Worm (Caenorhabditis elegans) whole organism, young adult: ENCODE data around the gene vab-23.

Experiments used
- B0261.1 ChIP-seq: sonication (generic microtip); optimal IDR thresholded peaks from 2 replicates; lab custom pipeline; 2016; ENCODE audit warnings: mild to moderate bottlenecking, missing genetic modification characterization, moderate library complexity, missing compliant biosample characterization
- C17E4.6 ChIP-seq: fragments of 200-800 bp; sonication (Bioruptor generic); IDR thresholded peaks from 2 replicates; pipeline ENCODE4 v1.3.6; 2022; ENCODE audit warnings: missing genetic modification reagents, missing genetic modification characterization, missing compliant biosample characterization
- F37B4.10 ChIP-seq: fragments of 200-800 bp; sonication (Bioruptor generic); IDR thresholded peaks from 2 replicates; pipeline ENCODE4 v1.3.6; 2022; ENCODE audit warnings: missing genetic modification characterization, missing compliant biosample characterization
- F49E8.2 ChIP-seq: sonication (generic microtip); optimal IDR thresholded peaks from 3 replicates; lab custom pipeline; 2017; ENCODE audit warnings: missing genetic modification characterization, mild to moderate bottlenecking, missing compliant biosample characterization, antibody characterized with exemption, moderate library complexity; ENCODE audit not compliant: insufficient read depth
- F55B11.4 ChIP-seq: sonication (generic microtip); optimal IDR thresholded peaks from 2 replicates; lab custom pipeline; 2016; ENCODE audit warnings: missing compliant biosample characterization, missing genetic modification characterization, borderline replicate concordance; ENCODE audit not compliant: insufficient read depth
- Y56A3A.18 ChIP-seq: fragments of 200-800 bp; sonication (Bioruptor generic); IDR thresholded peaks from 2 replicates; pipeline ENCODE4 v1.3.6; 2022; ENCODE audit warnings: missing genetic modification reagents, missing genetic modification characterization, missing compliant biosample characterization
- Y67H2A.10 ChIP-seq: fragments of 200-800 bp; sonication (Bioruptor generic); conservative IDR thresholded peaks from 2 replicates; pipeline ENCODE4 v1.3.6; 2022; ENCODE audit warnings: missing genetic modification reagents, missing genetic modification characterization, missing compliant biosample characterization
- ZK185.1 ChIP-seq: sonication (generic microtip); optimal IDR thresholded peaks from 2 replicates; lab custom pipeline; 2016; ENCODE audit warnings: mild to moderate bottlenecking, missing genetic modification characterization, missing compliant biosample characterization; ENCODE audit not compliant: poor library complexity, severe bottlenecking
- ama-1 ChIP-seq, 3 experiments: fragments of 150-350 bp in 1 of 3; sonication (generic microtip) in 2 of 3; optimal IDR thresholded peaks; 2 replicates each; lab custom pipeline; 2014 to 2018; ENCODE audit warnings: missing biosample characterization in 2 of 3, missing genetic modification characterization in 2 of 3, missing genetic modification reagents in 2 of 3
- atf-7 ChIP-seq: sonication (generic microtip); optimal IDR thresholded peaks from 2 replicates; lab custom pipeline; 2017; ENCODE audit warnings: mild to moderate bottlenecking, missing genetic modification characterization, missing compliant biosample characterization
- attf-5 ChIP-seq: fragments of 200-800 bp; sonication (Bioruptor generic); optimal IDR thresholded peaks from 2 replicates; lab custom pipeline; 2018; ENCODE audit warnings: mild to moderate bottlenecking, missing genetic modification characterization, missing compliant biosample characterization
- attf-6 ChIP-seq: fragments of 200-800 bp; sonication (Bioruptor generic); IDR thresholded peaks from 2 replicates; pipeline ENCODE4 v1.3.6; 2022; ENCODE audit warnings: missing genetic modification reagents, missing genetic modification characterization, missing compliant biosample characterization
- bed-1 ChIP-seq: fragments of 200-800 bp; sonication (Bioruptor generic); IDR thresholded peaks from 2 replicates; pipeline ENCODE4 v1.3.6; 2022; ENCODE audit warnings: missing genetic modification reagents, missing genetic modification characterization, missing compliant biosample characterization
- cebp-1 ChIP-seq, 2 experiments: fragments of 200-800 bp in 1 of 2; sonication (Bioruptor generic) in 1 of 2; sonication (generic microtip) in 1 of 2; IDR thresholded peaks in 1 of 2; optimal IDR thresholded peaks in 1 of 2; 2 replicates each; pipeline versions ENCODE4 v1.3.6 to Lab custom; 2017 to 2022; ENCODE audit warnings: missing compliant biosample characterization in 2 of 2, missing genetic modification characterization in 2 of 2, mild to moderate bottlenecking in 1 of 2, missing genetic modification reagents in 1 of 2, moderate library complexity in 1 of 2
- ceh-40 ChIP-seq: fragments of 200-800 bp; sonication (Bioruptor generic); IDR thresholded peaks from 2 replicates; pipeline ENCODE4 v1.3.6; 2022; ENCODE audit warnings: missing genetic modification characterization, missing compliant biosample characterization
- ceh-58 ChIP-seq: fragments of 200-800 bp; sonication (Bioruptor generic); IDR thresholded peaks from 2 replicates; pipeline ENCODE4 v1.3.6; 2022; ENCODE audit warnings: missing genetic modification characterization, missing compliant biosample characterization
- dpff-1 ChIP-seq: sonication (generic microtip); optimal IDR thresholded peaks from 2 replicates; lab custom pipeline; 2017; ENCODE audit warnings: mild to moderate bottlenecking, missing genetic modification characterization, missing compliant biosample characterization
- dpl-1 ChIP-seq: fragments of 150-350 bp; optimal IDR thresholded peaks from 2 replicates; lab custom pipeline; 2014; ENCODE audit warnings: missing biosample characterization, missing genetic modification reagents, missing genetic modification characterization
- egl-18 ChIP-seq: fragments of 200-800 bp; sonication (Bioruptor generic); IDR thresholded peaks from 2 replicates; pipeline ENCODE4 v1.3.6; 2022; ENCODE audit warnings: missing genetic modification reagents, missing genetic modification characterization, missing compliant biosample characterization
- egl-44 ChIP-seq: fragments of 200-800 bp; sonication (Bioruptor generic); IDR thresholded peaks from 2 replicates; pipeline ENCODE4 v1.3.6; 2022; ENCODE audit warnings: missing genetic modification reagents, missing genetic modification characterization, missing compliant biosample characterization
- egrh-3 ChIP-seq: fragments of 200-800 bp; sonication (Bioruptor generic); IDR thresholded peaks from 2 replicates; pipeline ENCODE4 v1.3.6; 2022; ENCODE audit warnings: missing genetic modification reagents, missing genetic modification characterization, missing compliant biosample characterization
- ekl-4 ChIP-seq: fragments of 200-800 bp; sonication (Bioruptor generic); IDR thresholded peaks from 2 replicates; pipeline ENCODE4 v1.3.6; 2022; ENCODE audit warnings: missing genetic modification reagents, missing genetic modification characterization, missing compliant biosample characterization
- gei-17 ChIP-seq: fragments of 200-800 bp; sonication (Bioruptor generic); optimal IDR thresholded peaks from 2 replicates; lab custom pipeline; 2018; ENCODE audit warnings: mild to moderate bottlenecking, missing genetic modification characterization, missing compliant biosample characterization
- hmg-1.2 ChIP-seq: fragments of 200-800 bp; sonication (Bioruptor generic); IDR thresholded peaks from 2 replicates; pipeline ENCODE4 v1.3.6; 2022; ENCODE audit warnings: missing genetic modification reagents, missing genetic modification characterization, missing compliant biosample characterization
- hmg-20 ChIP-seq: fragments of 200-800 bp; sonication (Bioruptor generic); IDR thresholded peaks from 2 replicates; pipeline ENCODE4 v1.3.6; 2022; ENCODE audit warnings: missing genetic modification reagents, missing genetic modification characterization, missing compliant biosample characterization
- let-607 ChIP-seq, 2 experiments: fragments of 200-800 bp in 1 of 2; sonication (Bioruptor generic) in 1 of 2; sonication (generic microtip) in 1 of 2; optimal IDR thresholded peaks; 2 replicates each; lab custom pipeline; 2016 to 2018; ENCODE audit warnings: mild to moderate bottlenecking in 2 of 2, missing compliant biosample characterization in 2 of 2, missing genetic modification characterization in 2 of 2, moderate library complexity in 2 of 2, missing genotype in 1 of 2
- lin-26 ChIP-seq: fragments of 200-800 bp; sonication (Bioruptor generic); IDR thresholded peaks from 2 replicates; pipeline ENCODE4 v1.3.6; 2022; ENCODE audit warnings: missing genetic modification reagents, missing genetic modification characterization, missing compliant biosample characterization
- lin-35 ChIP-seq, 3 experiments: fragments of 150-350 bp in 2 of 3; sonication (generic microtip) in 1 of 3; optimal IDR thresholded peaks; 2 replicates each; lab custom pipeline; 2014 to 2018; ENCODE audit warnings: missing biosample characterization in 3 of 3, missing genetic modification characterization in 3 of 3, missing genetic modification reagents in 3 of 3
- lin-40 ChIP-seq: sonication (generic microtip); optimal IDR thresholded peaks from 2 replicates; lab custom pipeline; 2016; ENCODE audit warnings: missing genetic modification characterization, mild to moderate bottlenecking, missing compliant biosample characterization, missing genotype, missing genetic modification reagents
- madf-3 ChIP-seq: fragments of 200-800 bp; sonication (Bioruptor generic); IDR thresholded peaks from 2 replicates; pipeline ENCODE4 v1.3.6; 2022; ENCODE audit warnings: missing genetic modification reagents, missing genetic modification characterization, missing compliant biosample characterization
- mcd-1 ChIP-seq: fragments of 200-800 bp; sonication (Bioruptor generic); IDR thresholded peaks from 2 replicates; pipeline ENCODE4 v1.3.6; 2022; ENCODE audit warnings: missing genetic modification reagents, missing genetic modification characterization, missing compliant biosample characterization
- mel-28 ChIP-seq: sonication (generic microtip); optimal IDR thresholded peaks from 2 replicates; lab custom pipeline; 2016; ENCODE audit warnings: borderline replicate concordance, mild to moderate bottlenecking, missing genetic modification characterization, missing compliant biosample characterization
- mes-4 ChIP-seq: sonication (generic microtip); optimal IDR thresholded peaks from 2 replicates; lab custom pipeline; 2016; ENCODE audit warnings: missing genotype, missing genetic modification characterization, missing compliant biosample characterization
- nfyb-1 ChIP-seq: fragments of 200-800 bp; sonication (Bioruptor generic); IDR thresholded peaks from 2 replicates; pipeline ENCODE4 v1.3.6; 2022; ENCODE audit warnings: missing genetic modification reagents, missing genetic modification characterization, missing compliant biosample characterization
- rcor-1 ChIP-seq: fragments of 200-800 bp; sonication (Bioruptor generic); IDR thresholded peaks from 2 replicates; pipeline ENCODE4 v1.3.6; 2022; ENCODE audit warnings: missing genetic modification reagents, missing genetic modification characterization, missing compliant biosample characterization
- snpc-1.3 ChIP-seq: sonication (generic microtip); optimal IDR thresholded peaks from 2 replicates; lab custom pipeline; 2017; ENCODE audit warnings: missing genetic modification characterization, mild to moderate bottlenecking, missing compliant biosample characterization, antibody characterized with exemption, moderate library complexity, missing genotype, missing genetic modification reagents; ENCODE audit not compliant: insufficient read depth
- snpc-4 ChIP-seq, 5 experiments: fragments of 150-350 bp in 1 of 5; sonication (generic microtip) in 4 of 5; optimal IDR thresholded peaks; 2 replicates each; lab custom pipeline; 2014 to 2018; ENCODE audit warnings: missing genetic modification characterization in 5 of 5, missing biosample characterization in 3 of 5, antibody characterized with exemption in 2 of 5, mild to moderate bottlenecking in 2 of 5, missing compliant biosample characterization in 2 of 5, missing genotype in 2 of 5, moderate library complexity in 2 of 5, missing genetic modification reagents in 1 of 5
- unc-62 ChIP-seq: fragments of 150-350 bp; optimal IDR thresholded peaks from 2 replicates; lab custom pipeline; 2014; ENCODE audit warnings: missing biosample characterization, missing genetic modification reagents, missing genetic modification characterization
- zfh-2 ChIP-seq: fragments of 200-800 bp; sonication (Bioruptor generic); conservative IDR thresholded peaks from 2 replicates; pipeline ENCODE4 v1.3.6; 2022; ENCODE audit warnings: missing genetic modification reagents, missing genetic modification characterization, missing compliant biosample characterization
- zim-3 ChIP-seq: sonication (generic microtip); optimal IDR thresholded peaks from 2 replicates; lab custom pipeline; 2017; ENCODE audit warnings: mild to moderate bottlenecking, missing genetic modification characterization, moderate library complexity, missing compliant biosample characterization

The vab-23 gene

DNA sequence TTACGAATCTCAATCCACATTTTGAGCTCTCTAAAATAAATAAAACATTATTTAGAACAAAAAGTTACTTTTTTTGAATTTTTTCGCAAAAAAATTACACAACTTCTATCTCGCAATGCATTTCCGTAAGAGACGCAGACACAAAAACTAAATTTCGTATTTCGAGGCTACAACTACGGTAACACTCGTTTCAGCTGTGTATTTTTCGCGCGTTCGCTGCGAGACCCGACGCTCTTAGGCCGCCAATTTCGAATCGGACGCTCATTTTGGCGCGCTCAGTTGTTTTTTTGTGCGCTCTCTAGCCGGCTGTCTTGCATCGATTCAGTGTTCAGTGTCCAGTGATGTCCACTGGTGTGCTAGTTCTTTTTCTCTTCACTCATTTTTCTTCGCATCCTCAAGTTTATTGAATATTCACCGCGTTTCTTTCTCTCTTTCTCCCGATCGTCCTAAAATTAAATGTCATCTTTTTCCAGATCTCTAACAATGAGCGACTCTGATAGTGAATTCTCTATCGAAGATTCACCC lies 26.3 kb downstream of the vab-23 start, which contains the start of the genes npp-3 and top-2 (continued):
- TF ChIP-seq C17E4.6 (GFP tag; lab: Robert Waterston, UW) (peak; percentile 97), lin-35 (GFP tag; optimal IDR thresholded peaks at IDR 0.05; lab: Kevin White, UChicago) (peak; percentile 85 to 97 (median 86)), dpl-1 (peak; percentile 99), egrh-3 (GFP tag; lab: Robert Waterston, UW) (0 out of 2 replicates have a peak, but pooled peaks have one; percentile 36), gei-17 (GFP tag; lab: Kevin White, UChicago) (peak; percentile 57), attf-6 (GFP tag; lab: Robert Waterston, UW) (peak; percentile 86), hmg-1.2 (peak; percentile 95), unc-62 (GFP tag; lab: Kevin White, UChicago) (no peak)

DNA sequence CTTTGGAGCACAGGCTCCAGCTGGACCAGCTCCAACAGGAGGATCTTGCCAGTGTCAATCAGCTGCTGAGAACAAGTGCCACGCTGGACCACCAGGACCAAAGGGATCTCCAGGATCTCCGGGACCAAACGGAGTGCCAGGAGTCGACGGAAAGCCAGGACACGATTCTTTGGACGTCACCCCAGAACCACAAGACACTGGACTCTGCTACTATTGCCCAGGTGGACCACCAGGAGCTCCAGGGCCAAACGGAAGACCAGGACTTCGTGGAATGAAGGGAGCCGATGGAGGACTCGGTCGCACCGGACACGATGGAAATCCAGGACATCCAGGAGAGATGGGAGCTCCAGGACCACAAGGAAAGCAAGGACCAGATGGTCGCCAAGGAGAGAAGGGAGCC lies 32.1 kb downstream of the vab-23 start:
- 0 out of 2 replicates have a peak, but pooled peaks have one; percentile 41 for TF ChIP-seq bed-1 (GFP tag; lab: Robert Waterston, UW)
- TF ChIP-seq let-607 (tag; optimal IDR thresholded peaks at IDR 0.05; lab: Kevin White, UChicago) = no peak
- no peak for TF ChIP-seq F49E8.2 (tag; lab: Kevin White, UChicago)
- peak; percentile 57; the same call in 1 of the 2 replicates for TF ChIP-seq lin-26 (GFP tag; lab: Robert Waterston, UW)
- no peak for TF ChIP-seq F55B11.4 (tag; lab: Kevin White, UChicago)
- TF ChIP-seq ekl-4 (GFP tag; lab: Robert Waterston, UW) = no peak
- peak; percentile 37; the same call in 1 of the 2 replicates for TF ChIP-seq zfh-2
- no peak for TF ChIP-seq attf-5 (GFP tag; lab: Kevin White, UChicago)
- TF ChIP-seq mcd-1 (GFP tag; lab: Robert Waterston, UW) = no peak
- TF ChIP-seq F37B4.10 (GFP tag; lab: Robert Waterston, UW) = 0 out of 2 replicates have a peak, but pooled peaks have one; percentile 69
- TF ChIP-seq, all 124 proteins: peak for 4

DNA sequence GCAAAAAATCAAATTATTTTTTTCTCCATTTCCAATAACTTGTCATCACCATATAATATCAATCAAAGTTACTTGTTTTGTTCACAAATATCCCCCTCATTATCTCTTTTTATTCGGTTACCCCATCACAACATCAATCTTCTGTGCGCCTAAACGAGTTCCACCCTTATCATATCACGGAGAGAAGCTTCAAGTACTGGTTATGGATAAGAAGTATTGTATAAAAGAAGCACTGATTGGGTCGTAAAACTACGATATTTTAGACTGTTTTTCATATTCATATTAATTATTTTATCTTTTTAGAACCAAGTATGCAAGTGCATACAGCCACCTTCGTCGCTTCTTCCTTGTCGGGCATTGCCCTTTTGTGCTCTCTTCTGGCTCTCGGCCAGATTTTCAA lies 32.8 kb downstream of the vab-23 start, which contains the start of gene col-84:
TSS of gene col-84 (plus strand) at position 301 of the 400 bp plus-strand sequence.
- no peak for TF ChIP-seq nfyb-1 (GFP tag; lab: Robert Waterston, UW)
- no peak for TF ChIP-seq ekl-4 (GFP tag; lab: Robert Waterston, UW)
- no peak for TF ChIP-seq ZK185.1 (tag; lab: Kevin White, UChicago)
- TF ChIP-seq Y56A3A.18 = no peak
- TF ChIP-seq C17E4.6 (GFP tag; lab: Robert Waterston, UW) = no peak
- TF ChIP-seq ceh-58 (GFP tag; lab: Robert Waterston, UW) = no peak
- no peak for TF ChIP-seq B0261.1 (tag; lab: Kevin White, UChicago)
- no peak for TF ChIP-seq egl-44 (GFP tag; lab: Robert Waterston, UW)
- no peak for TF ChIP-seq rcor-1
- TF ChIP-seq madf-3 = no peak
- no peak for TF ChIP-seq snpc-1.3 (tag; lab: Kevin White, UChicago)
- no peak for TF ChIP-seq egl-18 (GFP tag; lab: Robert Waterston, UW)
- no peak for TF ChIP-seq atf-7
- TF ChIP-seq egrh-3 (GFP tag; lab: Robert Waterston, UW) = no peak

DNA sequence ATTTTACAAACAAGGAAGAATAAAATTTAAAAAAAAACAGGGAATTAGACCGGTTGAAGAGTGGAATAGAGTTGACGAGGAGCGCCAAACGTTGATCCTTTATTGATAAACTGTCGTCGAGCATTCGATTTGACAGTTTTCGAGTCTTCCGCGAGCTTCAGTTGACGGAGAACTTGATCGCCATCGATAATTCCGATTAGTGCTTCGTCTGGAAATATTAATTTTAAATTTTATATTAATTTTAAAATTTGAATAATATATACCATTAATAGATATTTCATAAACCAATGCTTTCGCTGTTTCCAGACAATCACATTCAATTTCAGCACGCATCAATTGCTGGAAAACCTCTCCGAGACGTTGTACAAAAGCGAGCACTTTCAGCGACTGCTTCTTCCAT lies 35.4 kb downstream of the vab-23 start, which contains the start of gene K12D12.4:
TSS of gene K12D12.4 (minus strand) at position 101 of the 400 bp plus-strand sequence.
- no peak for TF ChIP-seq lin-40 (tag; lab: Kevin White, UChicago)
- no peak for TF ChIP-seq mel-28 (tag; lab: Kevin White, UChicago)
- TF ChIP-seq nfyb-1 (GFP tag; lab: Robert Waterston, UW) = no peak
- TF ChIP-seq ceh-40 (GFP tag; lab: Robert Waterston, UW) = no peak
- TF ChIP-seq dpff-1 (tag; lab: Kevin White, UChicago) = no peak
- no peak for TF ChIP-seq ama-1 (optimal IDR thresholded peaks at IDR 0.05; lab: Kevin White, UChicago)
- no peak for TF ChIP-seq ama-1 (GFP tag; optimal IDR thresholded peaks at IDR 0.05; lab: Kevin White, UChicago)
- TF ChIP-seq mes-4 (tag; lab: Kevin White, UChicago) = no peak
- no peak for TF ChIP-seq Y56A3A.18
- TF ChIP-seq zim-3 (tag; lab: Kevin White, UChicago) = no peak
- TF ChIP-seq snpc-4 (GFP tag; optimal IDR thresholded peaks at IDR 0.05; lab: Kevin White, UChicago) = no peak
- TF ChIP-seq snpc-4 (tag; optimal IDR thresholded peaks at IDR 0.05; lab: Kevin White, UChicago) = no peak
- no peak for TF ChIP-seq egl-44 (GFP tag; lab: Robert Waterston, UW)
- no peak for TF ChIP-seq hmg-20 (GFP tag; lab: Robert Waterston, UW)
- TF ChIP-seq cebp-1 (GFP tag; IDR thresholded peaks at IDR 0.05; lab: Robert Waterston, UW) = no peak
- TF ChIP-seq cebp-1 (tag; optimal IDR thresholded peaks at IDR 0.05; lab: Kevin White, UChicago) = no peak
- TF ChIP-seq Y67H2A.10 (GFP tag; lab: Robert Waterston, UW) = no peak
